Worm (Caenorhabditis elegans): ENCODE measurements around the gene srh-98.

Gene srh-98

ce11 chrV:16190485-16190884, 45.1 kb downstream of the srh-98 start, which contains the start of gene srh-281:
srh-281 (plus strand) TSS chrV:16190785.
- no peak for TF ChIP-seq mdl-1 (tag; optimal IDR thresholded peaks at IDR 0.05)
- no peak for TF ChIP-seq snpc-4 (tag; optimal IDR thresholded peaks at IDR 0.05)
- TF ChIP-seq sma-3 (GFP tag; optimal IDR thresholded peaks at IDR 0.05): no peak
- no peak for TF ChIP-seq elt-3 (tag; optimal IDR thresholded peaks at IDR 0.05)
